Worm (Caenorhabditis elegans) whole organism, L4/young adult: ENCODE data around the gene rab-1.

ENCODE experiments used
- W03F9.2 ChIP-seq: fragments of 150-350 bp; optimal IDR thresholded peaks from 2 replicates; lab custom pipeline; 2014; ENCODE audit warnings: missing biosample characterization, missing genetic modification characterization
- him-1 ChIP-seq: sonication (generic microtip); optimal IDR thresholded peaks from 2 replicates; lab custom pipeline; 2016; ENCODE audit warnings: missing genotype, missing genetic modification reagents, missing genetic modification characterization, missing compliant biosample characterization

DNA sequence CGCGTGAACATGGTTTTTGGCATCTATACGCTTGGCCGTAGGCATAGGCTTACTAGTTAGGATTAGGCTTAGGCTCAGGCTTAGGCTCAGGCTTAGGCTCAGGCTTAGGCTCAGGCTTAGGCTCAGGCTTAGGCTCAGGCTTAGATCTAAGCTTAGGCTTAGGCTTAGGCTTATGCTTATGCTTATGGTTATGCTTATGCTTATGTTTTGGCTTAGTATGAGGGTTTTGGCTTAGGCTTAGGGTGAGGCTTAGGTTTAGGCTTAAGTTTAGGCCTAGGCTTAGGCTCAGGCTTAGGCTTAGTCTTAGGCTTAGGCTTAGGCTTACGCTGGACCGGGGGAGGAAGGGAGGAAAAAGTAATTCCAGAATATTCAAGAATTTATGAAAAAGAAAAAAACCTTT lies 42.1 kb upstream of the rab-1 start:
- TF ChIP-seq W03F9.2 (tag; lab: Kevin White, UChicago): no peak
- TF ChIP-seq him-1: no peak
